Fruit fly (Drosophila melanogaster) whole organism, embryonic: ENCODE measurements around the gene Eo.

Experiments
- Bgb ChIP-seq: fragments of 200-800 bp; sonication (Bioruptor generic); IDR thresholded peaks from 2 replicates; pipeline ENCODE4 v1.3.6; 2022; ENCODE audit warnings: missing biosample characterization, missing genetic modification characterization; ENCODE audit not compliant: partially characterized antibody
- BtbVII ChIP-seq: fragments of 200-800 bp; sonication (Bioruptor generic); optimal IDR thresholded peaks from 3 replicates; lab custom pipeline; 2017; ENCODE audit warnings: missing biosample characterization, mild to moderate bottlenecking, missing genetic modification characterization
- C15 ChIP-seq: fragments of 200-800 bp; sonication (Bioruptor generic); IDR thresholded peaks from 3 replicates; pipeline ENCODE4 v1.3.6; 2022; ENCODE audit warnings: missing biosample characterization, missing genetic modification characterization
- CG10147 ChIP-seq: fragments of 200-800 bp; sonication (Bioruptor generic); optimal IDR thresholded peaks from 2 replicates; lab custom pipeline; 2019; ENCODE audit warnings: missing biosample characterization, mild to moderate bottlenecking, missing genetic modification characterization, moderate library complexity
- CG10274 ChIP-seq: fragments of 200-800 bp; sonication (Bioruptor generic); optimal IDR thresholded peaks from 3 replicates; lab custom pipeline; 2017; ENCODE audit warnings: missing biosample characterization, mild to moderate bottlenecking, missing genetic modification characterization
- CG10543 ChIP-seq: fragments of 200-800 bp; sonication (Bioruptor generic); optimal IDR thresholded peaks from 3 replicates; lab custom pipeline; 2017; ENCODE audit warnings: missing biosample characterization, mild to moderate bottlenecking, missing genetic modification characterization, moderate library complexity
- CG11504 ChIP-seq: fragments of 200-800 bp; sonication (Bioruptor generic); optimal IDR thresholded peaks from 3 replicates; lab custom pipeline; 2019; ENCODE audit warnings: missing biosample characterization, mild to moderate bottlenecking, missing genetic modification characterization, moderate library complexity
- CG12071 ChIP-seq: fragments of 200-800 bp; sonication (Bioruptor generic); optimal IDR thresholded peaks from 3 replicates; lab custom pipeline; 2018; ENCODE audit warnings: missing biosample characterization, mild to moderate bottlenecking, missing genetic modification characterization
- CG12942 ChIP-seq: fragments of 200-800 bp; sonication (Bioruptor generic); optimal IDR thresholded peaks from 3 replicates; lab custom pipeline; 2016; ENCODE audit warnings: missing biosample characterization, missing genetic modification characterization
- CG1529 ChIP-seq: fragments of 200-800 bp; sonication (Bioruptor generic); optimal IDR thresholded peaks from 3 replicates; lab custom pipeline; 2018; ENCODE audit warnings: missing biosample characterization, missing genetic modification characterization
- CG1602 ChIP-seq: fragments of 200-800 bp; sonication (Bioruptor generic); optimal IDR thresholded peaks from 3 replicates; lab custom pipeline; 2016; ENCODE audit warnings: missing biosample characterization, missing genetic modification characterization
- CG17328 ChIP-seq: fragments of 200-800 bp; sonication (Bioruptor generic); IDR thresholded peaks from 2 replicates; pipeline ENCODE4 v1.3.6; 2022; ENCODE audit warnings: missing biosample characterization, missing genetic modification characterization
- CG18599 ChIP-seq: fragments of 200-800 bp; sonication (Bioruptor generic); optimal IDR thresholded peaks from 3 replicates; lab custom pipeline; 2017; ENCODE audit warnings: missing biosample characterization, missing genetic modification characterization, mild to moderate bottlenecking, moderate library complexity, missing genetic modification reagents
- CG2129 ChIP-seq: fragments of 200-800 bp; sonication (Bioruptor generic); IDR thresholded peaks from 2 replicates; pipeline ENCODE4 v1.3.6; 2022; ENCODE audit warnings: missing biosample characterization, missing genetic modification characterization; ENCODE audit not compliant: partially characterized antibody
- CG31441 ChIP-seq: fragments of 200-800 bp; sonication (Bioruptor generic); IDR thresholded peaks from 2 replicates; pipeline ENCODE4 v1.3.6; 2022; ENCODE audit warnings: missing biosample characterization, missing genetic modification characterization
- CG34376 ChIP-seq: fragments of 200-800 bp; sonication (Bioruptor generic); optimal IDR thresholded peaks from 2 replicates; lab custom pipeline; 2018; ENCODE audit warnings: missing biosample characterization, mild to moderate bottlenecking, missing genetic modification characterization
- CG3838 ChIP-seq: fragments of 200-800 bp; sonication (Bioruptor generic); optimal IDR thresholded peaks from 3 replicates; lab custom pipeline; 2016; ENCODE audit warnings: missing biosample characterization, missing genetic modification characterization
- CG4730 ChIP-seq: fragments of 200-800 bp; sonication (Bioruptor generic); IDR thresholded peaks from 2 replicates; pipeline ENCODE4 v1.3.6; 2022; ENCODE audit warnings: missing biosample characterization, missing genetic modification characterization
- CG4820 ChIP-seq: fragments of 200-800 bp; sonication (Bioruptor generic); optimal IDR thresholded peaks from 3 replicates; lab custom pipeline; 2016; ENCODE audit warnings: missing biosample characterization, missing genetic modification characterization
- CG4854 ChIP-seq: fragments of 200-800 bp; sonication (Bioruptor generic); optimal IDR thresholded peaks from 2 replicates; lab custom pipeline; 2016; ENCODE audit warnings: missing biosample characterization, missing genetic modification characterization, inconsistent platforms
- CG5180 ChIP-seq: fragments of 200-800 bp; sonication (Bioruptor generic); optimal IDR thresholded peaks from 3 replicates; lab custom pipeline; 2017; ENCODE audit warnings: missing biosample characterization, missing genetic modification characterization, mild to moderate bottlenecking, moderate library complexity, missing genetic modification reagents
- CG6683 ChIP-seq: fragments of 200-800 bp; sonication (Bioruptor generic); optimal IDR thresholded peaks from 2 replicates; lab custom pipeline; 2017; ENCODE audit warnings: missing biosample characterization, mild to moderate bottlenecking, missing genetic modification characterization, missing genetic modification reagents
- CG7372 ChIP-seq: fragments of 200-800 bp; sonication (Bioruptor generic); IDR thresholded peaks from 2 replicates; pipeline ENCODE4 v1.3.6; 2022; ENCODE audit warnings: missing biosample characterization, missing genetic modification characterization
- CG7987 ChIP-seq: fragments of 200-800 bp; sonication (Bioruptor generic); optimal IDR thresholded peaks from 2 replicates; lab custom pipeline; 2018; ENCODE audit warnings: missing biosample characterization, mild to moderate bottlenecking, missing genetic modification characterization, moderate library complexity
- CG8281 ChIP-seq: fragments of 200-800 bp; sonication (Bioruptor generic); optimal IDR thresholded peaks from 2 replicates; lab custom pipeline; 2018; ENCODE audit warnings: missing biosample characterization, mild to moderate bottlenecking, missing genetic modification characterization, moderate library complexity
- CG8388 ChIP-seq: fragments of 200-800 bp; sonication (Bioruptor generic); optimal IDR thresholded peaks from 2 replicates; lab custom pipeline; 2019; ENCODE audit warnings: missing biosample characterization, mild to moderate bottlenecking, missing genetic modification characterization, moderate library complexity
- CG8944 ChIP-seq: fragments of 200-800 bp; sonication (Bioruptor generic); optimal IDR thresholded peaks from 3 replicates; lab custom pipeline; 2016; ENCODE audit warnings: missing biosample characterization, missing genetic modification characterization
- CG9817 ChIP-seq: fragments of 200-800 bp; sonication (Bioruptor generic); optimal IDR thresholded peaks from 2 replicates; lab custom pipeline; 2018; ENCODE audit warnings: missing biosample characterization, mild to moderate bottlenecking, missing genetic modification characterization, moderate library complexity
- CkIIα-i1 ChIP-seq: fragments of 200-800 bp; sonication (Bioruptor generic); IDR thresholded peaks from 2 replicates; pipeline ENCODE4 v1.3.6; 2022; ENCODE audit warnings: missing biosample characterization, missing genetic modification characterization
- Drgx ChIP-seq: fragments of 200-800 bp; sonication (Bioruptor generic); IDR thresholded peaks from 2 replicates; pipeline ENCODE4 v1.3.6; 2022; ENCODE audit warnings: missing biosample characterization, missing genetic modification characterization
- Fer1 ChIP-seq: fragments of 200-800 bp; sonication (Bioruptor generic); optimal IDR thresholded peaks from 2 replicates; lab custom pipeline; 2017; ENCODE audit warnings: missing biosample characterization, mild to moderate bottlenecking, missing genetic modification characterization
- HHEX ChIP-seq: fragments of 200-800 bp; sonication (Bioruptor generic); optimal IDR thresholded peaks from 3 replicates; lab custom pipeline; 2017; ENCODE audit warnings: missing biosample characterization, mild to moderate bottlenecking, missing genetic modification characterization, missing genetic modification reagents
- HLH54F ChIP-seq: fragments of 200-800 bp; sonication (Bioruptor generic); optimal IDR thresholded peaks from 3 replicates; lab custom pipeline; 2016; ENCODE audit warnings: missing biosample characterization, missing genetic modification characterization
- Lim3 ChIP-seq: fragments of 200-800 bp; sonication (Bioruptor generic); IDR thresholded peaks from 2 replicates; pipeline ENCODE4 v1.3.6; 2022; ENCODE audit warnings: missing biosample characterization, missing genetic modification characterization
- Ssrp ChIP-seq: fragments of 200-800 bp; sonication (Bioruptor generic); optimal IDR thresholded peaks from 2 replicates; lab custom pipeline; 2018; ENCODE audit warnings: missing biosample characterization, mild to moderate bottlenecking, missing genetic modification characterization, moderate library complexity
- Stat92E ChIP-seq, 3 experiments: fragments of >200 bp in 2 of 3; fragments of 200-800 bp in 1 of 3; sonication (Bioruptor generic) in 1 of 3; optimal IDR thresholded peaks; 2 replicates each; lab custom pipeline; 2017 to 2019; ENCODE audit warnings: missing biosample characterization in 3 of 3, missing genetic modification characterization in 3 of 3, mild to moderate bottlenecking in 1 of 3, moderate library complexity in 1 of 3
- abd-A ChIP-seq: fragments of 200-800 bp; sonication (Bioruptor generic); optimal IDR thresholded peaks from 3 replicates; lab custom pipeline; 2019; ENCODE audit warnings: missing biosample characterization, mild to moderate bottlenecking, missing genetic modification characterization, moderate library complexity
- ac ChIP-seq: fragments of 200-800 bp; sonication (Bioruptor generic); optimal IDR thresholded peaks from 3 replicates; lab custom pipeline; 2017; ENCODE audit warnings: missing biosample characterization, mild to moderate bottlenecking, missing genetic modification characterization
- ash1 ChIP-seq: fragments of 200-800 bp; sonication (Bioruptor generic); optimal IDR thresholded peaks from 2 replicates; lab custom pipeline; 2018; ENCODE audit warnings: missing biosample characterization, mild to moderate bottlenecking, missing genetic modification characterization
- btn ChIP-seq: fragments of 200-800 bp; sonication (Bioruptor generic); optimal IDR thresholded peaks from 2 replicates; lab custom pipeline; 2016; ENCODE audit warnings: missing biosample characterization, missing genetic modification characterization
- eyg ChIP-seq: fragments of 200-800 bp; sonication (Bioruptor generic); optimal IDR thresholded peaks from 3 replicates; lab custom pipeline; 2016; ENCODE audit warnings: missing biosample characterization, missing genetic modification characterization
- ftz-f1 ChIP-seq: fragments of 200-800 bp; sonication (Bioruptor generic); optimal IDR thresholded peaks from 2 replicates; lab custom pipeline; 2016; ENCODE audit warnings: missing biosample characterization, missing genetic modification characterization
- luna ChIP-seq: fragments of 200-800 bp; sonication (Bioruptor generic); optimal IDR thresholded peaks from 2 replicates; lab custom pipeline; 2016; ENCODE audit warnings: missing biosample characterization, missing genetic modification characterization
- mld ChIP-seq: fragments of 200-800 bp; sonication (Bioruptor generic); IDR thresholded peaks from 3 replicates; pipeline ENCODE4 v1.3.6; 2022; ENCODE audit warnings: missing biosample characterization, missing genetic modification characterization; ENCODE audit not compliant: partially characterized antibody
- nmo ChIP-seq: fragments of 200-800 bp; sonication (Bioruptor generic); optimal IDR thresholded peaks from 2 replicates; lab custom pipeline; 2018; ENCODE audit warnings: missing biosample characterization, mild to moderate bottlenecking, missing genetic modification characterization, moderate library complexity
- odd ChIP-seq: fragments of 200-800 bp; sonication (Bioruptor generic); optimal IDR thresholded peaks from 2 replicates; lab custom pipeline; 2017; ENCODE audit warnings: missing biosample characterization, mild to moderate bottlenecking, missing genetic modification characterization
- pfk ChIP-seq: fragments of 200-800 bp; sonication (Bioruptor generic); optimal IDR thresholded peaks from 2 replicates; lab custom pipeline; 2018; ENCODE audit warnings: missing biosample characterization, mild to moderate bottlenecking, missing genetic modification characterization, moderate library complexity
- psq ChIP-seq: fragments of 200-800 bp; sonication (Bioruptor generic); optimal IDR thresholded peaks from 2 replicates; lab custom pipeline; 2017; ENCODE audit warnings: missing biosample characterization, missing genetic modification characterization
- z ChIP-seq: fragments of 200-800 bp; sonication (Bioruptor generic); IDR thresholded peaks from 3 replicates; pipeline ENCODE4 v1.3.6; 2022; ENCODE audit warnings: missing biosample characterization, missing genetic modification characterization

Gene Eo

DNA sequence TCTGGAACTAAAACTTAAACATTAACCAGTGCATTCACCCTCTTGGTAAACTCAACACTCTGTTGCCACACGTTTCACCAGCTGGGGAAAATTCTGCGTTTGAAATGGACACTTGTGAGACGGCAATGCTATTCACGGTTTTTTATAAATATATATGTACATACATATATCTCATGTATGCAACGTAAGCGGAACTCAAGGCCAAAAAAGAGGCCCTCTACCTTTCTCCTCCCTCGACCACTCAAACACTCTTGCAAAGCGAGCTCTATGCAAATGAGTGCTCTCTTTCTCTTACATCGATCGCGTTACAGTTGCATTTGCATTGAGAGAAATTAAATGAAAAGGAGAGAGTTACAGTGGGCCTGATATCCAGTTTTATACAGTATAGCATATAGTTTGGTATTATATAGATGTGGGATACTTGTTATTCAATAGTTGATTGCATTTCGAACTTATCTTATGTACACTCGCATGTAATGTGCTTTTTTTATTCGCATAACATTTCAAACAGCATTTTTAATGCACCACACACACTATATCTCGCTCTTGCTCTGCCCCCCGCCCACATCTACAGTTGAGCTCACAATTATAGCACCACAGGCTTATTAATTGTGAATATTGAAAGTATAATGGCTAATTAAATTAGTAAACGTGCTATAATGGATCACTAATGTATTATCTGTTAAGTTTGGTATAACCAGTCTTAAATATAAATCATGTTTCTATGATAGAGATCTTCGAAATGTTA lies 33.7 kb upstream of the Eo start (continued):
- peak; percentile 56 for TF ChIP-seq nmo
- no peak for TF ChIP-seq mld (GFP tag; lab: Robert Waterston, UW)
- peak; percentile 22 for TF ChIP-seq CG1602 (GFP tag; lab: Kevin White, UChicago)
- no peak for TF ChIP-seq ftz-f1
- peak; percentile 16 for TF ChIP-seq btn (GFP tag; lab: Kevin White, UChicago)
- no peak for TF ChIP-seq Bgb (GFP tag; lab: Robert Waterston, UW)
- TF ChIP-seq Fer1 (GFP tag; lab: Kevin White, UChicago), result no peak
- no peak for TF ChIP-seq abd-A (tag; lab: Kevin White, UChicago)
- TF ChIP-seq CG2129 (GFP tag; lab: Robert Waterston, UW), result no peak
- peak; percentile 29 for TF ChIP-seq CG8944 (GFP tag; lab: Kevin White, UChicago)
- TF ChIP-seq CG8281 (tag; lab: Kevin White, UChicago), result no peak
- peak; percentile 64 for TF ChIP-seq CG31441 (GFP tag; lab: Robert Waterston, UW)
- TF ChIP-seq Ssrp (tag; lab: Kevin White, UChicago), result peak; percentile 36
- TF ChIP-seq z, result no peak
- TF ChIP-seq CG17328 (GFP tag; lab: Robert Waterston, UW), result peak; percentile 64
- peak; percentile 17 for TF ChIP-seq CG12942 (GFP tag; lab: Kevin White, UChicago)
- no peak for TF ChIP-seq CG7372 (GFP tag; lab: Robert Waterston, UW)
- TF ChIP-seq CG18599 (GFP tag; lab: Kevin White, UChicago), result no peak
- TF ChIP-seq CG3838 (GFP tag; lab: Kevin White, UChicago), result no peak
- TF ChIP-seq CG11504, result peak; percentile 71
- no peak for TF ChIP-seq ac (GFP tag; lab: Kevin White, UChicago)
- no peak for TF ChIP-seq CG5180 (GFP tag; lab: Kevin White, UChicago)
- no peak for TF ChIP-seq odd (GFP tag; lab: Kevin White, UChicago)
- no peak for TF ChIP-seq CG6683 (GFP tag; lab: Kevin White, UChicago)
- TF ChIP-seq CG4820 (GFP tag; lab: Kevin White, UChicago), result no peak
- no peak for TF ChIP-seq CG4730 (GFP tag; lab: Robert Waterston, UW)
- no peak for TF ChIP-seq CG4854 (GFP tag; lab: Kevin White, UChicago)
- no peak for TF ChIP-seq ash1
- no peak for TF ChIP-seq CG12071 (GFP tag; lab: Kevin White, UChicago)
- peak; percentile 6 for TF ChIP-seq CG9817 (tag; lab: Kevin White, UChicago)
- no peak for TF ChIP-seq CG7987
- TF ChIP-seq CG1529 (GFP tag; lab: Kevin White, UChicago), result peak; percentile 52
- no peak for TF ChIP-seq HHEX (GFP tag; lab: Kevin White, UChicago)
- no peak for TF ChIP-seq C15 (GFP tag; lab: Robert Waterston, UW)
- TF ChIP-seq CG8388, result peak; percentile 77
- no peak for TF ChIP-seq HLH54F
- TF ChIP-seq CkIIα-i1 (GFP tag; lab: Robert Waterston, UW), result no peak
- TF ChIP-seq CG10147, result no peak
- TF ChIP-seq eyg (GFP tag; lab: Kevin White, UChicago), result no peak
- TF ChIP-seq CG10543 (GFP tag; lab: Kevin White, UChicago), result no peak
- peak; percentile 90 for TF ChIP-seq Drgx
- no peak for TF ChIP-seq psq (GFP tag; lab: Kevin White, UChicago)
- no peak for TF ChIP-seq CG10274 (GFP tag; lab: Kevin White, UChicago)
- no peak for TF ChIP-seq Lim3 (GFP tag; lab: Robert Waterston, UW)
- no peak for TF ChIP-seq BtbVII (GFP tag; lab: Kevin White, UChicago)
- no peak for TF ChIP-seq CG34376 (GFP tag; lab: Kevin White, UChicago)
- no peak for TF ChIP-seq pfk (GFP tag; lab: Kevin White, UChicago)
- TF ChIP-seq luna (GFP tag; lab: Kevin White, UChicago), result no peak
- no peak for TF ChIP-seq Stat92E (GFP tag; optimal IDR thresholded peaks at IDR 0.05; lab: Kevin White, UChicago)
